Fruit fly (Drosophila melanogaster): ENCODE data around the gene CG42813.

CG42813 gene

DNA sequence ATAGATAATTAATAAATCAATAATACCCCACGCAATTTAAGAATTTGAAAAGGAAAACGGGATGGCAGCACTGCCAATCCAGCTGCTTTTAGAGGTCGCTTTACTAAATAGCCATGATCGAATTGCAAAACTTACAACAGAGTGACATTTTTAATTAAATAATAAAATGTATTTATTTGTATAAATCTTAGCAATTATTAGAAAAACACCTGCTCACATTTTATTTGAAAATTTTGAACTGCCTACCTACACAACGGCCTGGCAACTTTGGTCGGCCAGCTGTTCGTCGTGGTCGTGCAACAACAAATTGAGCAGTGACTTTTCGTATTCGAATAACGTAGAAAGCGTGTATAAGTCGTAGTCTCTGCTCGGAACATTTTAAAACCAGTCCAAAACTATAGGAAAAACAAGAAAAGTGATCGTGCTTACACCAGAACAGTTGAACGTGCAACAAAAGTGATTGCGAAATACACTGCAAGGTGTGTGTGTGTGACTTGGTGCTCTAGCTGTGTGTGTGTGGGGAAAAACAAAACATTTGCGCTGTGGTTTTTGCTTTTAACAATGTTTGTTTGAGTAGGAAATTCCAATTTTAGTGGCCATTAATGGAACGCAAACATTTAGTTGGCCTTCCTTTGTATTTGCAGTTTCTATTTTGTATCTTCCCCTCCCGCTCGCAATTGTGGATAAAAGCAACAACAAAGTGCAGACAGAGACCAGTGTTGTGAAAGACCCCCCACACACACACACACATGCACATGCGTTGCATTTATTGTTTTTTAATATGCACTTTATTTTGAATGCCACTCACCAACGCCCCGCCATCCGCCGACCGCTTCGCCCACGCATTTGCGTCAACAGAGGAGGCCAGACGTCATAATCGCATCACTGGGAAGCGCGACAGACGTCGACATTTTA, 46.4 kb upstream of the CG42813 start, which contains the start of gene CG5938 (continued):
- TF ChIP-seq CG13624 (GFP tag; optimal IDR thresholded peaks at IDR 0.05) (no peak), CG30431 (GFP tag; optimal IDR thresholded peaks at IDR 0.05) (no peak), CG2199 (GFP tag; IDR thresholded peaks at IDR 0.05) (0 out of 3 replicates have a peak, but pooled peaks have one; percentile 65), HLH3B (GFP tag; IDR thresholded peaks at IDR 0.05) (no peak), aop (GFP tag; IDR thresholded peaks at IDR 0.05) (no peak), yki (optimal IDR thresholded peaks at IDR 0.05) (no peak), crol (GFP tag; IDR thresholded peaks at IDR 0.05) (peak; percentile 73), sens (GFP tag) (no peak), Ssrp (tag; optimal IDR thresholded peaks at IDR 0.05) (peak; percentile 21), CG30403 (GFP tag; optimal IDR thresholded peaks at IDR 0.05) (peak; percentile 43), salm (tag; optimal IDR thresholded peaks at IDR 0.05) (no peak), CG10147 (GFP tag; optimal IDR thresholded peaks at IDR 0.05) (no peak), CG10462 (GFP tag; optimal IDR thresholded peaks at IDR 0.05) (no peak), schlank (tag; optimal IDR thresholded peaks at IDR 0.05) (no peak), dm (GFP tag; optimal IDR thresholded peaks at IDR 0.05) (no peak), Poxn (GFP tag; IDR thresholded peaks at IDR 0.05) (no peak), CG5180 (GFP tag; optimal IDR thresholded peaks at IDR 0.05) (no peak), tap (tag; optimal IDR thresholded peaks at IDR 0.05) (peak; percentile 40), CG7786 (GFP tag; optimal IDR thresholded peaks at IDR 0.05) (no peak), ash1 (GFP tag; optimal IDR thresholded peaks at IDR 0.05) (no peak), Eip74EF (GFP tag; optimal IDR thresholded peaks at IDR 0.05) (peak in 1 of 2 experiments; percentile 12), Atf6 (GFP tag; IDR thresholded peaks at IDR 0.05) (no peak; the same call in 1 of the 2 replicates), vvl (GFP tag; IDR thresholded peaks at IDR 0.05) (no peak), odd (GFP tag; optimal IDR thresholded peaks at IDR 0.05) (no peak), D19A (tag; optimal IDR thresholded peaks at IDR 0.05) (peak; percentile 2), phol (tag; optimal IDR thresholded peaks at IDR 0.05) (peak; percentile 38), peb (GFP tag; IDR thresholded peaks at IDR 0.05) (no peak), Stat92E (GFP tag; optimal IDR thresholded peaks at IDR 0.05) (no peak), CG12769 (tag; optimal IDR thresholded peaks at IDR 0.05) (no peak), dysf (GFP tag; IDR thresholded peaks at IDR 0.05) (no peak), CG1832 (GFP tag; optimal IDR thresholded peaks at IDR 0.05) (no peak), Atf3 (GFP tag; optimal IDR thresholded peaks at IDR 0.05) (no peak), Rfx (GFP tag; IDR thresholded peaks at IDR 0.05) (peak; percentile 9; the same call in 1 of the 2 replicates), gt (GFP tag; IDR thresholded peaks at IDR 0.05) (no peak), HLH54F (GFP tag; optimal IDR thresholded peaks at IDR 0.05) (no peak), YL-1 (GFP tag; optimal IDR thresholded peaks at IDR 0.05) (peak; percentile 35), bigmax (GFP tag; optimal IDR thresholded peaks at IDR 0.05) (no peak), stwl (tag; optimal IDR thresholded peaks at IDR 0.05) (peak; percentile 51), CG4730 (GFP tag; IDR thresholded peaks at IDR 0.05) (no peak), Ets65A (GFP tag) (peak; percentile 70), tio (GFP tag; optimal IDR thresholded peaks at IDR 0.05) (no peak), emc (GFP tag; optimal IDR thresholded peaks at IDR 0.05) (no peak), CG1529 (GFP tag; optimal IDR thresholded peaks at IDR 0.05) (no peak), CG9727 (GFP tag; optimal IDR thresholded peaks at IDR 0.05) (peak; percentile 10), pnt (GFP tag; optimal IDR thresholded peaks at IDR 0.05) (no peak), ranshi (GFP tag; IDR thresholded peaks at IDR 0.05) (no peak), Dll (GFP tag; IDR thresholded peaks at IDR 0.05; ENCODE audit: partially characterized antibody) (0 out of 4 replicates have a peak, but pooled peaks have one; percentile 21), CrebB (tag; optimal IDR thresholded peaks at IDR 0.05) (no peak), CG17568 (GFP tag; optimal IDR thresholded peaks at IDR 0.05) (no peak), p53 (GFP tag; optimal IDR thresholded peaks at IDR 0.05) (no peak)
